Fruit fly (Drosophila melanogaster) whole organism, embryonic: ENCODE data around the gene alphaTub84B.
A peak's percentile ranks its signal among the peaks of the same experiment; 100 is the strongest.

Experiments
- Bdp1 ChIP-seq: fragments of 200-800 bp; sonication (Bioruptor generic); optimal IDR thresholded peaks from 3 replicates; lab custom pipeline; 2016; ENCODE audit warnings: missing biosample characterization, missing genetic modification characterization
- Blimp-1 ChIP-seq: fragments of 200-800 bp; sonication (Bioruptor generic); optimal IDR thresholded peaks from 3 replicates; lab custom pipeline; 2018; ENCODE audit warnings: missing biosample characterization, missing genetic modification characterization, mild to moderate bottlenecking, moderate library complexity, missing genetic modification reagents
- BtbVII ChIP-seq: fragments of 200-800 bp; sonication (Bioruptor generic); optimal IDR thresholded peaks from 3 replicates; lab custom pipeline; 2017; ENCODE audit warnings: missing biosample characterization, mild to moderate bottlenecking, missing genetic modification characterization
- CG11723 ChIP-seq: fragments of 200-800 bp; sonication (Bioruptor generic); optimal IDR thresholded peaks from 2 replicates; lab custom pipeline; 2017; ENCODE audit warnings: missing biosample characterization, mild to moderate bottlenecking, missing genetic modification characterization
- CG12391 ChIP-seq: fragments of 200-800 bp; sonication (Bioruptor generic); optimal IDR thresholded peaks from 3 replicates; lab custom pipeline; 2018; ENCODE audit warnings: missing biosample characterization, mild to moderate bottlenecking, missing genetic modification characterization, moderate library complexity
- CG12769 ChIP-seq: fragments of 200-800 bp; sonication (Bioruptor generic); optimal IDR thresholded peaks from 2 replicates; lab custom pipeline; 2019; ENCODE audit warnings: missing biosample characterization, mild to moderate bottlenecking, missing genetic modification characterization, moderate library complexity
- CG13287 ChIP-seq: fragments of 200-800 bp; sonication (Bioruptor generic); IDR thresholded peaks from 2 replicates; pipeline ENCODE4 v1.3.6; 2022; ENCODE audit warnings: missing biosample characterization, missing genetic modification characterization; ENCODE audit not compliant: partially characterized antibody
- CG13624 ChIP-seq: fragments of 200-800 bp; sonication (Bioruptor generic); optimal IDR thresholded peaks from 2 replicates; lab custom pipeline; 2016; ENCODE audit warnings: missing biosample characterization, missing genetic modification characterization
- CG15073 ChIP-seq: fragments of 200-800 bp; sonication (Bioruptor generic); optimal IDR thresholded peaks from 2 replicates; lab custom pipeline; 2016; ENCODE audit warnings: missing biosample characterization, missing genetic modification characterization
- CG1647 ChIP-seq: fragments of 200-800 bp; sonication (Bioruptor generic); optimal IDR thresholded peaks from 3 replicates; lab custom pipeline; 2016; ENCODE audit warnings: missing biosample characterization, missing genetic modification characterization
- CG17385 ChIP-seq: fragments of 200-800 bp; sonication (Bioruptor generic); optimal IDR thresholded peaks from 3 replicates; lab custom pipeline; 2018; ENCODE audit warnings: missing biosample characterization, mild to moderate bottlenecking, missing genetic modification characterization
- CG17612 ChIP-seq: fragments of 200-800 bp; sonication (Bioruptor generic); IDR thresholded peaks from 2 replicates; pipeline ENCODE4 v1.3.6; 2022; ENCODE audit warnings: missing biosample characterization, missing genetic modification characterization
- CG2129 ChIP-seq: fragments of 200-800 bp; sonication (Bioruptor generic); IDR thresholded peaks from 2 replicates; pipeline ENCODE4 v1.3.6; 2022; ENCODE audit warnings: missing biosample characterization, missing genetic modification characterization; ENCODE audit not compliant: partially characterized antibody
- CG2875 ChIP-seq: fragments of 200-800 bp; sonication (Bioruptor generic); optimal IDR thresholded peaks from 2 replicates; lab custom pipeline; 2017; ENCODE audit warnings: missing biosample characterization, mild to moderate bottlenecking, missing genetic modification characterization, missing genetic modification reagents
- CG2889 ChIP-seq: fragments of 200-800 bp; sonication (Bioruptor generic); IDR thresholded peaks from 3 replicates; pipeline ENCODE4 v1.3.6; 2022; ENCODE audit warnings: missing biosample characterization, missing genetic modification characterization
- CG30020 ChIP-seq: fragments of 200-800 bp; optimal IDR thresholded peaks from 2 replicates; lab custom pipeline; 2019; ENCODE audit warnings: missing biosample characterization, mild to moderate bottlenecking, missing genetic modification characterization, moderate library complexity
- CG30431 ChIP-seq: fragments of 200-800 bp; sonication (Bioruptor generic); optimal IDR thresholded peaks from 2 replicates; lab custom pipeline; 2017; ENCODE audit warnings: missing biosample characterization, missing genetic modification characterization
- CG32772 ChIP-seq: fragments of 200-800 bp; sonication (Bioruptor generic); IDR thresholded peaks from 2 replicates; pipeline ENCODE4 v1.3.6; 2022; ENCODE audit warnings: missing biosample characterization, missing genetic modification characterization
- CG3847 ChIP-seq: fragments of 200-800 bp; sonication (Bioruptor generic); IDR thresholded peaks from 2 replicates; pipeline ENCODE4 v1.3.6; 2022; ENCODE audit warnings: missing biosample characterization, missing genetic modification characterization
- CG4282 ChIP-seq: fragments of 200-800 bp; sonication (Bioruptor generic); optimal IDR thresholded peaks from 2 replicates; lab custom pipeline; 2016; ENCODE audit warnings: missing biosample characterization, missing genetic modification characterization
- CG4730 ChIP-seq: fragments of 200-800 bp; sonication (Bioruptor generic); IDR thresholded peaks from 2 replicates; pipeline ENCODE4 v1.3.6; 2022; ENCODE audit warnings: missing biosample characterization, missing genetic modification characterization
- CG6254 ChIP-seq: fragments of 200-800 bp; sonication (Bioruptor generic); optimal IDR thresholded peaks from 3 replicates; lab custom pipeline; 2017; ENCODE audit warnings: mild to moderate bottlenecking, missing biosample characterization, missing genetic modification reagents, missing genetic modification characterization
- CG8281 ChIP-seq: fragments of 200-800 bp; sonication (Bioruptor generic); optimal IDR thresholded peaks from 2 replicates; lab custom pipeline; 2018; ENCODE audit warnings: missing biosample characterization, mild to moderate bottlenecking, missing genetic modification characterization, moderate library complexity
- Dad ChIP-seq: fragments of 200-800 bp; sonication (Bioruptor generic); optimal IDR thresholded peaks from 3 replicates; lab custom pipeline; 2016; ENCODE audit warnings: missing biosample characterization, missing genetic modification characterization
- Gsc ChIP-seq: fragments of 200-800 bp; sonication (Bioruptor generic); IDR thresholded peaks from 2 replicates; pipeline ENCODE4 v1.3.6; 2022; ENCODE audit warnings: missing biosample characterization, missing genetic modification characterization
- Gug ChIP-seq: fragments of 200-800 bp; sonication (Bioruptor generic); IDR thresholded peaks from 4 replicates; pipeline ENCODE4 v1.3.6; 2022; ENCODE audit warnings: missing biosample characterization, missing genetic modification characterization
- H2.0 ChIP-seq: fragments of 200-800 bp; sonication (Bioruptor generic); IDR thresholded peaks from 2 replicates; pipeline ENCODE4 v1.3.6; 2022; ENCODE audit warnings: missing biosample characterization, missing genetic modification characterization
- Hr78 ChIP-seq, 2 experiments: fragments of 200-800 bp in 1 of 2; fragments of >200 bp in 1 of 2; sonication (Bioruptor generic) in 1 of 2; optimal IDR thresholded peaks; 2 replicates each; lab custom pipeline; 2017 to 2019; ENCODE audit warnings: missing biosample characterization in 2 of 2, missing genetic modification characterization in 2 of 2, mild to moderate bottlenecking in 1 of 2, moderate library complexity in 1 of 2
- Sin3A ChIP-seq: fragments of >200 bp; optimal IDR thresholded peaks from 2 replicates; lab custom pipeline; 2018
- Xrp1 ChIP-seq: fragments of 200-800 bp; sonication (Bioruptor generic); IDR thresholded peaks from 2 replicates; pipeline ENCODE4 v1.3.6; 2022; ENCODE audit warnings: missing biosample characterization, missing genetic modification characterization
- cad ChIP-seq: fragments of >200 bp; optimal IDR thresholded peaks from 2 replicates; lab custom pipeline; 2017; ENCODE audit warnings: missing biosample characterization, missing genetic modification characterization
- cato ChIP-seq: fragments of 200-800 bp; sonication (Bioruptor generic); optimal IDR thresholded peaks from 2 replicates; lab custom pipeline; 2016; ENCODE audit warnings: missing biosample characterization, missing genetic modification characterization, borderline replicate concordance
- emc ChIP-seq: fragments of 200-800 bp; sonication (Bioruptor generic); optimal IDR thresholded peaks from 2 replicates; lab custom pipeline; 2016; ENCODE audit warnings: missing biosample characterization, missing genetic modification characterization
- gfzf ChIP-seq: fragments of 200-800 bp; sonication (Bioruptor generic); optimal IDR thresholded peaks from 2 replicates; lab custom pipeline; 2016; ENCODE audit warnings: missing biosample characterization, mild to moderate bottlenecking, missing genetic modification characterization, moderate library complexity
- grn ChIP-seq: fragments of 200-800 bp; sonication (Bioruptor generic); optimal IDR thresholded peaks from 3 replicates; lab custom pipeline; 2017; ENCODE audit warnings: missing biosample characterization, missing genetic modification characterization
- ham ChIP-seq: fragments of 200-800 bp; sonication (Bioruptor generic); IDR thresholded peaks from 2 replicates; pipeline ENCODE4 v1.3.6; 2022; ENCODE audit warnings: missing biosample characterization, missing genetic modification characterization
- kah ChIP-seq: fragments of 200-800 bp; sonication (Bioruptor generic); optimal IDR thresholded peaks from 2 replicates; lab custom pipeline; 2018; ENCODE audit warnings: missing biosample characterization, mild to moderate bottlenecking, missing genetic modification characterization
- ken ChIP-seq: fragments of 200-800 bp; sonication (Bioruptor generic); IDR thresholded peaks from 3 replicates; pipeline ENCODE4 v1.3.6; 2022; ENCODE audit warnings: missing biosample characterization, missing genetic modification characterization
- maf-S ChIP-seq: fragments of 200-800 bp; sonication (Bioruptor generic); optimal IDR thresholded peaks from 2 replicates; lab custom pipeline; 2016; ENCODE audit warnings: missing biosample characterization, missing genetic modification characterization
- nom ChIP-seq: fragments of 200-800 bp; sonication (Bioruptor generic); optimal IDR thresholded peaks from 2 replicates; lab custom pipeline; 2017; ENCODE audit warnings: missing biosample characterization, missing genetic modification characterization, mild to moderate bottlenecking, moderate library complexity, missing genetic modification reagents
- odd ChIP-seq: fragments of 200-800 bp; sonication (Bioruptor generic); optimal IDR thresholded peaks from 2 replicates; lab custom pipeline; 2017; ENCODE audit warnings: missing biosample characterization, mild to moderate bottlenecking, missing genetic modification characterization
- pfk ChIP-seq: fragments of 200-800 bp; sonication (Bioruptor generic); optimal IDR thresholded peaks from 2 replicates; lab custom pipeline; 2018; ENCODE audit warnings: missing biosample characterization, mild to moderate bottlenecking, missing genetic modification characterization, moderate library complexity
- sd ChIP-seq: fragments of 200-800 bp; sonication (Bioruptor generic); optimal IDR thresholded peaks from 3 replicates; lab custom pipeline; 2018; ENCODE audit warnings: missing biosample characterization, mild to moderate bottlenecking, missing genetic modification characterization, moderate library complexity
- sens-2 ChIP-seq: fragments of 200-800 bp; sonication (Bioruptor generic); IDR thresholded peaks from 2 replicates; pipeline ENCODE4 v1.3.6; 2022; ENCODE audit warnings: missing biosample characterization, missing genetic modification characterization
- twi ChIP-seq: fragments of 200-800 bp; optimal IDR thresholded peaks from 2 replicates; lab custom pipeline; 2019; ENCODE audit warnings: missing biosample characterization, mild to moderate bottlenecking, missing genetic modification characterization, moderate library complexity
- unc-4 ChIP-seq: fragments of 200-800 bp; sonication (Bioruptor generic); IDR thresholded peaks from 2 replicates; pipeline ENCODE4 v1.3.6; 2022; ENCODE audit warnings: missing biosample characterization, missing genetic modification characterization; ENCODE audit not compliant: partially characterized antibody
- unpg ChIP-seq: fragments of 200-800 bp; sonication (Bioruptor generic); optimal IDR thresholded peaks from 3 replicates; lab custom pipeline; 2018; ENCODE audit warnings: missing biosample characterization, mild to moderate bottlenecking, missing genetic modification characterization, moderate library complexity
- yki ChIP-seq: fragments of >200 bp; optimal IDR thresholded peaks from 3 replicates; lab custom pipeline; 2018

Gene alphaTub84B

DNA sequence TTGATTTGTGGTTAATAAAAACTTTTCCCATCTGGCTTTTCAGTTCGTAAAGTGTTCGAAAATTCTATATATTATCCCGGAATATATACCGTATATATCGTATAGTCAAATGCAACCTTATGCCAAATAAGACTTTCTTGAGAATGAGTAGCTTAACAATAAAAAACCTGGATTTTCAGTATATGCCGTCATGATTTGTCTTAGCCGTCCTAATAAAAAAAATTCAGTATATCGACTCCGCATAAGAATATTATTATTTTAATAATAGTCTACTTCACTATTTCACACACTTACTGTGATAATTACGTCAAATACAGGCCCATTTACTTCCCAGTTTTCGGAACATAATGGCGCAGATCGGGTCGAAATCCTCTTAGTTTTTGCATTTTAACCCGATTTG is 24.5 kb upstream of the alphaTub84B start, which contains the start of gene Mst84B:
Mst84B (plus strand) TSS at position 301 of the 400 bp plus-strand sequence.
- TF ChIP-seq Dad (GFP tag; lab: Kevin White, UChicago) = no peak
- no peak for TF ChIP-seq unc-4
- no peak for TF ChIP-seq grn (GFP tag; lab: Kevin White, UChicago)
- TF ChIP-seq emc (GFP tag; lab: Kevin White, UChicago) = no peak
- TF ChIP-seq CG11723 = no peak
- no peak for TF ChIP-seq CG6254 (GFP tag; lab: Kevin White, UChicago)
- no peak for TF ChIP-seq CG13624 (GFP tag; lab: Kevin White, UChicago)
- TF ChIP-seq CG13287 (GFP tag; lab: Robert Waterston, UW) = no peak
- TF ChIP-seq Bdp1 (GFP tag; lab: Kevin White, UChicago) = no peak
- TF ChIP-seq pfk (GFP tag; lab: Kevin White, UChicago) = no peak
- TF ChIP-seq, all 482 proteins: peak for 0

DNA sequence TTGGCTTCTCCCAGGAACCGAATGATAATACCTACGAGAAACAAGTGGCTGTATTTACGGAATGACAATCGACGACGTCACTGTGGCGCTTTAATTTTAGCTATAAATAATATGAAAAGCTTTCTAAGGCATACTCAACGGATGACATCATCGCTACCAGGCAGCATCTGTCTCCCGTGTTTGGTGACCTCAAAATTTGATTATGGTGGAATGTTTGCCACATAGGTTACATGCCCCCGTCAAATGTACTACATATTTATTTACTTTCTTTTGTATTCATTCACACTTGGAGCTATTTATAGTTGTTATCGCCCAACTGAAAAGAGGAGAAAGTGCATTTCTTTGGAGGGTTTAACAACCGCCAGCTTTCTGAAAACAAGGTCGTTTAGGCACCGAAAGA is 20.1 kb upstream of the alphaTub84B start:
- TF ChIP-seq CG12769 (tag; lab: Kevin White, UChicago) (peak; percentile 35), sens-2 (GFP tag; lab: Robert Waterston, UW) (no peak), Hr78 (GFP tag; optimal IDR thresholded peaks at IDR 0.05; lab: Kevin White, UChicago) (peak in 1 of 2 experiments; percentile 72), kah (GFP tag; lab: Kevin White, UChicago) (peak; percentile 15), CG4730 (no peak), ken (GFP tag; lab: Robert Waterston, UW) (0 out of 3 replicates have a peak, but pooled peaks have one; percentile 32), CG8281 (tag; lab: Kevin White, UChicago) (peak; percentile 4), sd (peak; percentile 89), Blimp-1 (GFP tag; lab: Kevin White, UChicago) (peak; percentile 27), BtbVII (peak; percentile 4)
- TF ChIP-seq, all 482 proteins: peak for 8

DNA sequence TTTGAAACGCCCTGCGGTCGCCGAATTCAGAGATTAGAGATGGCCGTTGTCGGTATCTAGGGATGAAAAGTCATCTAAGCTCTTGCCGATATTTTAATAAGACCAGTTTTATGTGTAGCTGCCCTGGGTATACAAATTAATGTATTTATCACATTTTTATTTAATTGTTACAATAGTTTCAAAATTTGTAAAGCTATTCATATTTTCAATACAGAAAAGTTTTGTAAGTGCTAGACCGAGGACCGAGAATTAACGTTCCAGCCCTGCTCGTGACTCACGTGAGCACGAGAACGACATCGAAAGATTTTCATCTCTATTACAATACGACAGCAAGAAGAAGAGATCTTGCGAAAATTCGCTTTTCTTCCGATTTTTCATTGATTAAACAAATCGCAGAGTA is 19.3 kb upstream of the alphaTub84B start, which contains the start of the genes CG1105 and CG1965:
CG1105 (minus strand) TSS at position 45 of the 400 bp plus-strand sequence.
CG1965 (plus strand) TSS at position 310 of the 400 bp plus-strand sequence.
- TF ChIP-seq Xrp1 (GFP tag; lab: Robert Waterston, UW) (peak; percentile 94), CG17612 (peak; percentile 72), Gug (peak; percentile 94; the same call in 3 of the 4 replicates), CG30020 (peak; percentile 83), CG2889 (GFP tag; lab: Robert Waterston, UW) (peak; percentile 89), CG2875 (peak; percentile 57), CG3847 (peak; percentile 95), cad (GFP tag; lab: Kevin White, UChicago) (no peak), Sin3A (peak; percentile 98), CG12391 (tag; lab: Kevin White, UChicago) (peak; percentile 97), Gsc (GFP tag; lab: Robert Waterston, UW) (peak; percentile 86), twi (tag; lab: Kevin White, UChicago) (peak; percentile 84), odd (GFP tag; lab: Kevin White, UChicago) (peak; percentile 60), cato (GFP tag; lab: Kevin White, UChicago) (peak; percentile 94), CG11723 (peak; percentile 83), ham (GFP tag; lab: Robert Waterston, UW) (0 out of 2 replicates have a peak, but pooled peaks have one; percentile 28), CG4282 (GFP tag; lab: Kevin White, UChicago) (peak; percentile 76), sens-2 (GFP tag; lab: Robert Waterston, UW) (peak; percentile 79), unpg (peak; percentile 91), CG30431 (GFP tag; lab: Kevin White, UChicago) (peak; percentile 83), CG17385 (peak; percentile 98), CG6254 (GFP tag; lab: Kevin White, UChicago) (peak; percentile 75), gfzf (GFP tag; lab: Kevin White, UChicago) (peak; percentile 58), yki (lab: Kevin White, UChicago) (no peak), CG32772 (peak; percentile 92), maf-S (GFP tag; lab: Kevin White, UChicago) (peak; percentile 92), CG15073 (GFP tag; lab: Kevin White, UChicago) (peak; percentile 51), nom (GFP tag; lab: Kevin White, UChicago) (peak; percentile 33), H2.0 (peak; percentile 93), CG1647 (GFP tag; lab: Kevin White, UChicago) (peak; percentile 95), CG2129 (GFP tag; lab: Robert Waterston, UW) (peak; percentile 100)
